Fruit fly (Drosophila melanogaster): ENCODE results near the gene CG34241.

DNA sequence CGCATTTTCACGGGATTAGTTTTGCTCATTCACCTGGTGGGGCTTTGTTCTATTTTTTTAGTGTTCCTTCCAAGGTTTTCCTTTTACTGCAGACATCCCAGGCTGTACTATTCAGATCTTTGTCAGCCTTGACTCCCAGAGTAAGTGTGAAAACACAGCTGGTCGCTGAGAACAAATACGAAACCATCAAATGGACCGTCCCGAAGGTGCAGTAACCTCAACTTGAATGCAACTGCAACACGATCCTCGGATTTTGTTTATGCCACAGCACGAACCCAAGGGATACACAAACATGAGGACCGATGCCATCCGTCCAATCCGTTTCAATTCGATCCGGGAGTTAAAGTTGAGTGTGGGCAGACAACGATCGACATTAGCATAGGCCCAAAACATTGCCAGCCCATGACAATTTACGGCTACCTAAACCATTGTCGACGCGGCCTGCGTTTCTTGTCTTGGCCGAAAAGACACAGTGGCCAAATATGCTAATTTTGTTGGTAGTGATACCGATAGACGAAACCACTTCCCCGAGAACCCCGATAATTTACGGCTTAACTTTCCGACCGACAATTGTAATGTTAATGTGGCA lies 44.6 kb upstream of the CG34241 start:
- TF ChIP-seq CG34367 (tag; optimal IDR thresholded peaks at IDR 0.05) (no peak), Ets98B (GFP tag; IDR thresholded peaks at IDR 0.05) (no peak), CG10348 (GFP tag; IDR thresholded peaks at IDR 0.05) (no peak)
